Worm (Caenorhabditis elegans) whole organism, L2 larva: ENCODE data around the gene T22C8.3.

Experiments
- C34F6.9 ChIP-seq: fragments of 150-350 bp; optimal IDR thresholded peaks from 2 replicates; lab custom pipeline; 2014; ENCODE audit warnings: missing biosample characterization, missing genetic modification characterization
- F13H6.1 ChIP-seq: sonication (generic microtip); optimal IDR thresholded peaks from 2 replicates; lab custom pipeline; 2016; ENCODE audit warnings: missing genetic modification characterization, missing compliant biosample characterization
- Y55F3AM.14 ChIP-seq: fragments of 200-800 bp; sonication (Bioruptor generic); optimal IDR thresholded peaks from 2 replicates; lab custom pipeline; 2018; ENCODE audit warnings: mild to moderate bottlenecking, missing genetic modification characterization, missing compliant biosample characterization
- ZK546.5 ChIP-seq: sonication (generic microtip); optimal IDR thresholded peaks from 2 replicates; lab custom pipeline; 2017; ENCODE audit warnings: missing biosample characterization, missing genetic modification characterization
- alr-1 ChIP-seq: fragments of 150-350 bp; optimal IDR thresholded peaks from 2 replicates; lab custom pipeline; 2014; ENCODE audit warnings: missing biosample characterization, missing genetic modification characterization
- aly-2 ChIP-seq: fragments of 150-350 bp; optimal IDR thresholded peaks from 2 replicates; lab custom pipeline; 2014; ENCODE audit warnings: missing biosample characterization, missing genetic modification characterization
- ama-1 ChIP-seq: fragments of 150-350 bp; optimal IDR thresholded peaks from 2 replicates; lab custom pipeline; 2018; ENCODE audit warnings: inconsistent platforms
- ceh-16 ChIP-seq: fragments of 150-350 bp; optimal IDR thresholded peaks from 2 replicates; lab custom pipeline; 2014; ENCODE audit warnings: missing biosample characterization, missing genetic modification characterization
- ceh-82 ChIP-seq: fragments of 150-350 bp; optimal IDR thresholded peaks from 2 replicates; lab custom pipeline; 2014; ENCODE audit warnings: missing biosample characterization, missing genetic modification characterization
- crh-2 ChIP-seq: sonication (generic microtip); optimal IDR thresholded peaks from 2 replicates; lab custom pipeline; 2017; ENCODE audit warnings: missing biosample characterization, missing genetic modification characterization
- dmd-4 ChIP-seq: sonication (generic microtip); optimal IDR thresholded peaks from 2 replicates; lab custom pipeline; 2017; ENCODE audit warnings: missing biosample characterization, missing genetic modification characterization
- elt-1 ChIP-seq: fragments of 150-350 bp; optimal IDR thresholded peaks from 2 replicates; lab custom pipeline; 2014; ENCODE audit warnings: missing biosample characterization, missing genetic modification characterization
- elt-3 ChIP-seq: sonication (generic microtip); optimal IDR thresholded peaks from 2 replicates; lab custom pipeline; 2017; ENCODE audit warnings: missing biosample characterization, missing genetic modification characterization
- fos-1 ChIP-seq: fragments of 150-350 bp; optimal IDR thresholded peaks from 2 replicates; lab custom pipeline; 2014; ENCODE audit warnings: missing biosample characterization, missing genetic modification characterization
- lin-11 ChIP-seq: fragments of 150-350 bp; sonication (generic microtip); optimal IDR thresholded peaks from 2 replicates; lab custom pipeline; 2014; ENCODE audit warnings: missing biosample characterization, missing genetic modification characterization, inconsistent platforms, mixed read lengths
- lin-13 ChIP-seq: fragments of 150-350 bp; optimal IDR thresholded peaks from 2 replicates; lab custom pipeline; 2014; ENCODE audit warnings: missing biosample characterization, missing genetic modification reagents, missing genetic modification characterization
- lsy-2 ChIP-seq, 2 experiments: fragments of 150-350 bp in 1 of 2; sonication (generic microtip) in 1 of 2; optimal IDR thresholded peaks; 2 replicates each; lab custom pipeline; 2014 to 2017; ENCODE audit warnings: missing biosample characterization in 2 of 2, missing genetic modification characterization in 2 of 2
- mab-5 ChIP-seq: fragments of 150-350 bp; optimal IDR thresholded peaks from 2 replicates; lab custom pipeline; 2014; ENCODE audit warnings: missing biosample characterization, missing genetic modification characterization
- mbf-1 ChIP-seq: sonication (generic microtip); optimal IDR thresholded peaks from 2 replicates; lab custom pipeline; 2017; ENCODE audit warnings: missing biosample characterization, missing genetic modification characterization
- nhr-10 ChIP-seq: sonication (generic microtip); optimal IDR thresholded peaks from 2 replicates; lab custom pipeline; 2017; ENCODE audit warnings: missing biosample characterization, missing genetic modification characterization
- nhr-11 ChIP-seq: fragments of 150-350 bp; optimal IDR thresholded peaks from 2 replicates; lab custom pipeline; 2014; ENCODE audit warnings: missing biosample characterization, missing genetic modification characterization
- nhr-129 ChIP-seq: fragments of 150-350 bp; optimal IDR thresholded peaks from 2 replicates; lab custom pipeline; 2014; ENCODE audit warnings: missing biosample characterization, missing genetic modification characterization
- nhr-23 ChIP-seq: fragments of 150-350 bp; optimal IDR thresholded peaks from 2 replicates; lab custom pipeline; 2014; ENCODE audit warnings: missing biosample characterization, missing genetic modification reagents, missing genetic modification characterization
- nhr-237 ChIP-seq: fragments of 150-350 bp; optimal IDR thresholded peaks from 2 replicates; lab custom pipeline; 2014; ENCODE audit warnings: missing biosample characterization, missing genetic modification characterization
- nhr-25 ChIP-seq: fragments of 150-350 bp; sonication (generic microtip); optimal IDR thresholded peaks from 3 replicates; lab custom pipeline; 2014; ENCODE audit warnings: missing biosample characterization, missing genetic modification characterization
- nhr-6 ChIP-seq: fragments of 150-350 bp; optimal IDR thresholded peaks from 2 replicates; lab custom pipeline; 2014; ENCODE audit warnings: missing biosample characterization, missing genetic modification characterization
- peb-1 ChIP-seq: fragments of 150-350 bp; optimal IDR thresholded peaks from 2 replicates; lab custom pipeline; 2014; ENCODE audit warnings: missing biosample characterization, missing genetic modification characterization
- sem-4 ChIP-seq: fragments of 150-350 bp; optimal IDR thresholded peaks from 2 replicates; lab custom pipeline; 2014; ENCODE audit warnings: missing biosample characterization, missing genetic modification reagents, missing genetic modification characterization
- skn-1 ChIP-seq: sonication (generic microtip); optimal IDR thresholded peaks from 2 replicates; lab custom pipeline; 2017; ENCODE audit warnings: missing biosample characterization, missing genetic modification characterization
- sma-3 ChIP-seq: sonication (generic microtip); optimal IDR thresholded peaks from 2 replicates; lab custom pipeline; 2016; ENCODE audit warnings: missing genetic modification reagents, missing genetic modification characterization, missing compliant biosample characterization
- sma-9 ChIP-seq, 2 experiments: fragments of 150-350 bp in 1 of 2; sonication (generic microtip) in 1 of 2; optimal IDR thresholded peaks; 2 replicates each; lab custom pipeline; 2014 to 2016; ENCODE audit warnings: missing genetic modification characterization in 2 of 2, mild to moderate bottlenecking in 1 of 2, missing biosample characterization in 1 of 2, missing compliant biosample characterization in 1 of 2, missing genetic modification reagents in 1 of 2, moderate library complexity in 1 of 2
- snpc-4 ChIP-seq: fragments of 150-350 bp; optimal IDR thresholded peaks from 2 replicates; lab custom pipeline; 2014; ENCODE audit warnings: missing biosample characterization, missing genetic modification characterization
- unc-39 ChIP-seq: fragments of 150-350 bp; optimal IDR thresholded peaks from 2 replicates; lab custom pipeline; 2014; ENCODE audit warnings: missing biosample characterization, missing genetic modification characterization
- zag-1 ChIP-seq: fragments of 150-350 bp; optimal IDR thresholded peaks from 2 replicates; lab custom pipeline; 2014; ENCODE audit warnings: missing biosample characterization, missing genetic modification characterization
- ztf-1 ChIP-seq: fragments of 200-800 bp; sonication (Bioruptor generic); conservative IDR thresholded peaks from 2 replicates; pipeline ENCODE4 v1.3.6; 2022; ENCODE audit warnings: missing genetic modification characterization, missing compliant biosample characterization
- ztf-4 ChIP-seq: fragments of 150-350 bp; optimal IDR thresholded peaks from 2 replicates; lab custom pipeline; 2014; ENCODE audit warnings: missing biosample characterization, missing genetic modification characterization

Gene T22C8.3

ce11 chrII:8650644-8651159 is 28.9 kb upstream of the T22C8.3 start, which contains the start of gene pyr-1:
Gene pyr-1 (plus strand): TSS chrII:8651109.
- peak; percentile 3 for TF ChIP-seq crh-2 (tag; lab: Kevin White, UChicago)
- TF ChIP-seq mab-5, result no peak
- TF ChIP-seq alr-1 (tag; lab: Kevin White, UChicago), result no peak
- peak; percentile 67 for TF ChIP-seq C34F6.9
- no peak for TF ChIP-seq nhr-25
- no peak for TF ChIP-seq ceh-16 (tag; lab: Kevin White, UChicago)
- TF ChIP-seq nhr-129 (tag; lab: Kevin White, UChicago), result peak; percentile 53
- no peak for TF ChIP-seq mbf-1 (tag; lab: Kevin White, UChicago)
- no peak for TF ChIP-seq aly-2 (tag; lab: Kevin White, UChicago)
- peak; percentile 46 for TF ChIP-seq sma-9 (GFP tag; optimal IDR thresholded peaks at IDR 0.05; lab: Kevin White, UChicago)
- no peak for TF ChIP-seq sma-9 (tag; optimal IDR thresholded peaks at IDR 0.05; lab: Kevin White, UChicago)
- no peak for TF ChIP-seq lin-13
- peak; percentile 20 for TF ChIP-seq sma-3 (GFP tag; lab: Kevin White, UChicago)
- no peak for TF ChIP-seq skn-1 (tag; lab: Kevin White, UChicago)
- no peak for TF ChIP-seq nhr-10 (tag; lab: Kevin White, UChicago)

- TF ChIP-seq fos-1 (tag; lab: Kevin White, UChicago) (no peak), ama-1 (lab: Kevin White, UChicago) (no peak), nhr-6 (tag; lab: Kevin White, UChicago) (no peak), lin-11 (tag; lab: Kevin White, UChicago) (no peak), lin-13 (no peak), unc-39 (tag; lab: Kevin White, UChicago) (no peak), Y55F3AM.14 (GFP tag; lab: Kevin White, UChicago) (no peak), sma-9 (GFP tag; optimal IDR thresholded peaks at IDR 0.05; lab: Kevin White, UChicago) (no peak), sma-9 (tag; optimal IDR thresholded peaks at IDR 0.05; lab: Kevin White, UChicago) (no peak), elt-3 (no peak), ztf-4 (no peak), zag-1 (tag; lab: Kevin White, UChicago) (no peak), elt-1 (tag; lab: Kevin White, UChicago) (no peak), ceh-16 (tag; lab: Kevin White, UChicago) (no peak), snpc-4 (no peak), F13H6.1 (tag; lab: Kevin White, UChicago) (no peak)
Observed at ce11 chrII:8648843-8649242, 27.1 kb upstream of the T22C8.3 start.

- TF ChIP-seq dmd-4 (no peak), zag-1 (tag; lab: Kevin White, UChicago) (no peak), nhr-10 (tag; lab: Kevin White, UChicago) (no peak), sma-3 (GFP tag; lab: Kevin White, UChicago) (no peak), ceh-82 (tag; lab: Kevin White, UChicago) (no peak), nhr-23 (tag; lab: Kevin White, UChicago) (no peak), lin-13 (no peak)
Observed at ce11 chrII:8646437-8646836, 24.7 kb upstream of the T22C8.3 start.

DNA sequence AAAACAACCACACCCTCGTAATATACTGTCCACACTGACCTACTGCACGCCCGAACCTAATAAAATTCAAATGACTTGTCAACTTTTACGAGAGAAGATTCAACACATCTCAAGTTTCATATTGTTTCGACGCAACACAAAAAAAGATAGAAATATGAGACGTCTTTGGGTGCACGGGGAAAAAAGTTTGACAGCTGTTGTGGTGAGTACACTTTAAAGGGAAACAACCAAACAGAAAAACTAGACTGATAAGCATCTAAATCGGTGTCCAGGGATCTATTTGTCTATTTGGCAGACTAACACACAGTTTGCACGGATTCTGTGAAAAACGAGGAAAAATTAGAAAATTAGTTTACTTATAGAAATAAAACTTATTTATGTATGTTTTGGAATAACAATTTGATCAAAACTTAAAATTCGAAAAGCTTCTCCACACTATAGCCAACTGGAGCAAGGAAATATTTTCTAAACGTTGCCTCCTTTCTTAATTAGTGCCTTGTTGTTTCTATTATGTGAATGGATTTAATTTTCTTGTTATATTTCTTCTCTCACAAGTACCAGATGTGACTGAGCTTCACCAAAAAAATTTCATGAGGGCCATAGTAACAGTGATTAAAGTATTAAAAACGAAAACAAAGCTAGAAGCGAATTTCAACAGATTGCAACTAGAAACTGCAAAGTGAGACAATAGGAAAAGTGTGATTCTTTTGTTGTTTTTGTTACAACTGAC is 22.0 kb upstream of the T22C8.3 start:
- TF ChIP-seq snpc-4, result no peak
- TF ChIP-seq nhr-6 (tag; lab: Kevin White, UChicago), result no peak
- TF ChIP-seq peb-1, result no peak
- no peak for TF ChIP-seq Y55F3AM.14 (GFP tag; lab: Kevin White, UChicago)
- TF ChIP-seq F13H6.1 (tag; lab: Kevin White, UChicago), result peak; percentile 20
- no peak for TF ChIP-seq aly-2 (tag; lab: Kevin White, UChicago)

DNA sequence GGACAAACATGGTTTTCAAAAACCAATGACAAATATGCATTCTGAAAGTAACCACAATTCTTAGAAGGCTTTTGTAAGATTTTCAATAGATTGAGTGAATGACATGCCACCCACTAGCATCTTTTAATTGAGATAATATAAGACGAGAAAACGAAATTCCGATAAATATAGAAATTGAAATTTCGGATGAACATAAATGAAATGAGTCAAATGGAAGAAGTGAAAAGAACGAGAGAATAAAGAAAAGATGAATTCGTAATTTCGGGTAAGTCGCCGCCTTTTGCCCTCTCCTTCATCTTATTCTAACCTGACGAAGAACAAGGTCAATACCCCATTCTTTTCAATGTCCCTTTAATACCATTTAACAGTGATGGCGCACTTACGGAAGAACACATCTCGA is 20.6 kb upstream of the T22C8.3 start:
- TF ChIP-seq ztf-1 (GFP tag; lab: Robert Waterston, UW) (no peak), alr-1 (tag; lab: Kevin White, UChicago) (no peak), sem-4 (no peak), lsy-2 (tag; optimal IDR thresholded peaks at IDR 0.05; lab: Kevin White, UChicago) (no peak), unc-39 (tag; lab: Kevin White, UChicago) (no peak), nhr-11 (tag; lab: Kevin White, UChicago) (no peak), aly-2 (tag; lab: Kevin White, UChicago) (no peak), nhr-237 (tag; lab: Kevin White, UChicago) (no peak), ztf-4 (no peak), snpc-4 (no peak), C34F6.9 (no peak), sma-9 (GFP tag; optimal IDR thresholded peaks at IDR 0.05; lab: Kevin White, UChicago) (no peak), sma-9 (tag; optimal IDR thresholded peaks at IDR 0.05; lab: Kevin White, UChicago) (no peak), zag-1 (tag; lab: Kevin White, UChicago) (no peak), fos-1 (tag; lab: Kevin White, UChicago) (no peak), ZK546.5 (tag; lab: Kevin White, UChicago) (no peak)
